Fruit fly (Drosophila melanogaster) whole organism, prepupa: ENCODE data around the gene CG17109.

Experiments
- Blimp-1 ChIP-seq: fragments of 200-800 bp; sonication (Bioruptor generic); optimal IDR thresholded peaks from 3 replicates; lab custom pipeline; 2017; ENCODE audit warnings: missing biosample characterization, missing genetic modification characterization, mild to moderate bottlenecking, moderate library complexity, missing genetic modification reagents
- CG10631 ChIP-seq: fragments of 200-800 bp; sonication (Bioruptor generic); optimal IDR thresholded peaks from 2 replicates; lab custom pipeline; 2016; ENCODE audit warnings: missing biosample characterization, missing genetic modification characterization
- CG10669 ChIP-seq: fragments of 200-800 bp; sonication (Bioruptor generic); optimal IDR thresholded peaks from 3 replicates; lab custom pipeline; 2018; ENCODE audit warnings: missing biosample characterization, mild to moderate bottlenecking, missing genetic modification characterization, moderate library complexity
- CG11294 ChIP-seq: fragments of 200-800 bp; sonication (Bioruptor generic); IDR thresholded peaks from 2 replicates; pipeline ENCODE4 v1.3.6; 2022; ENCODE audit warnings: missing biosample characterization, missing genetic modification characterization
- CG11762 ChIP-seq: fragments of 200-800 bp; sonication (Bioruptor generic); optimal IDR thresholded peaks from 3 replicates; lab custom pipeline; 2016; ENCODE audit warnings: missing biosample characterization, missing genetic modification characterization; ENCODE audit not compliant: insufficient read depth
- CG11902 ChIP-seq: fragments of 200-800 bp; sonication (Bioruptor generic); optimal IDR thresholded peaks from 3 replicates; lab custom pipeline; 2016; ENCODE audit warnings: missing biosample characterization, missing genetic modification characterization
- CG15336 ChIP-seq: fragments of 200-800 bp; sonication (Bioruptor generic); IDR thresholded peaks from 2 replicates; pipeline ENCODE4 v1.3.6; 2022; ENCODE audit warnings: missing biosample characterization, missing genetic modification characterization
- CG31627 ChIP-seq: fragments of 200-800 bp; sonication (Bioruptor generic); optimal IDR thresholded peaks from 3 replicates; lab custom pipeline; 2016; ENCODE audit warnings: missing biosample characterization, missing genetic modification characterization
- CG32006 ChIP-seq: fragments of 200-800 bp; sonication (Bioruptor generic); optimal IDR thresholded peaks from 3 replicates; lab custom pipeline; 2017; ENCODE audit warnings: missing biosample characterization, mild to moderate bottlenecking, missing genetic modification characterization
- CG34406 ChIP-seq: fragments of 200-800 bp; sonication (Bioruptor generic); optimal IDR thresholded peaks from 3 replicates; lab custom pipeline; 2016; ENCODE audit warnings: missing biosample characterization, missing genetic modification characterization
- CG3919 ChIP-seq: fragments of 200-800 bp; sonication (Bioruptor generic); optimal IDR thresholded peaks from 3 replicates; lab custom pipeline; 2016; ENCODE audit warnings: missing biosample characterization, missing genetic modification characterization
- CG6163 ChIP-seq: fragments of 200-800 bp; sonication (Bioruptor generic); IDR thresholded peaks from 3 replicates; pipeline ENCODE4 v1.3.6; 2022; ENCODE audit warnings: missing biosample characterization, missing genetic modification characterization
- CG6276 ChIP-seq: fragments of 200-800 bp; sonication (Bioruptor generic); optimal IDR thresholded peaks from 2 replicates; lab custom pipeline; 2017; ENCODE audit warnings: missing biosample characterization, mild to moderate bottlenecking, missing genetic modification characterization
- CG6792 ChIP-seq: fragments of 200-800 bp; sonication (Bioruptor generic); optimal IDR thresholded peaks from 3 replicates; lab custom pipeline; 2016; ENCODE audit warnings: missing biosample characterization, missing genetic modification characterization
- CG6808 ChIP-seq: fragments of 200-800 bp; sonication (Bioruptor generic); optimal IDR thresholded peaks from 3 replicates; lab custom pipeline; 2017; ENCODE audit warnings: missing biosample characterization, missing genetic modification characterization, mild to moderate bottlenecking, moderate library complexity, missing genetic modification reagents
- CG6854 ChIP-seq: fragments of 200-800 bp; sonication (Bioruptor generic); optimal IDR thresholded peaks from 2 replicates; lab custom pipeline; 2017; ENCODE audit warnings: missing biosample characterization, mild to moderate bottlenecking, missing genetic modification characterization
- CG7368 ChIP-seq: fragments of 200-800 bp; sonication (Bioruptor generic); optimal IDR thresholded peaks from 3 replicates; lab custom pipeline; 2016; ENCODE audit warnings: missing biosample characterization, missing genetic modification characterization
- CG8119 ChIP-seq: fragments of 200-800 bp; sonication (Bioruptor generic); IDR thresholded peaks from 3 replicates; pipeline ENCODE4 v1.3.6; 2022; ENCODE audit warnings: missing biosample characterization, missing genetic modification characterization
- CG8319 ChIP-seq: fragments of 200-800 bp; sonication (Bioruptor generic); optimal IDR thresholded peaks from 3 replicates; lab custom pipeline; 2016; ENCODE audit warnings: missing biosample characterization, missing genetic modification characterization
- Eip75B ChIP-seq: fragments of 200-800 bp; sonication (Bioruptor generic); optimal IDR thresholded peaks from 3 replicates; lab custom pipeline; 2016; ENCODE audit warnings: missing biosample characterization, missing genetic modification characterization
- Eip78C ChIP-seq: fragments of 200-800 bp; sonication (Bioruptor generic); peaks from one replicate; lab custom pipeline; 2016; ENCODE audit warnings: missing biosample characterization, missing genetic modification characterization
- Ets21C ChIP-seq: fragments of 200-800 bp; sonication (Bioruptor generic); optimal IDR thresholded peaks from 3 replicates; lab custom pipeline; 2016; ENCODE audit warnings: missing biosample characterization, missing genetic modification characterization
- Ets96B ChIP-seq: fragments of 200-800 bp; optimal IDR thresholded peaks from 2 replicates; lab custom pipeline; 2019; ENCODE audit warnings: missing biosample characterization, mild to moderate bottlenecking, missing genetic modification characterization, moderate library complexity
- Gug ChIP-seq: fragments of 200-800 bp; sonication (Bioruptor generic); IDR thresholded peaks from 2 replicates; pipeline ENCODE4 v1.3.6; 2022; ENCODE audit warnings: missing biosample characterization, missing genetic modification characterization
- Hr39 ChIP-seq: fragments of 200-800 bp; sonication (Bioruptor generic); optimal IDR thresholded peaks from 2 replicates; lab custom pipeline; 2016; ENCODE audit warnings: missing biosample characterization, missing genetic modification characterization
- Hr4 ChIP-seq: fragments of 200-800 bp; sonication (Bioruptor generic); optimal IDR thresholded peaks from 3 replicates; lab custom pipeline; 2016; ENCODE audit warnings: missing biosample characterization, missing genetic modification characterization
- Lpt ChIP-seq: fragments of 200-800 bp; sonication (Bioruptor generic); optimal IDR thresholded peaks from 3 replicates; lab custom pipeline; 2016; ENCODE audit warnings: missing biosample characterization, missing genetic modification characterization
- Met ChIP-seq: fragments of 200-800 bp; sonication (Bioruptor generic); optimal IDR thresholded peaks from 3 replicates; lab custom pipeline; 2016; ENCODE audit warnings: missing biosample characterization, missing genetic modification characterization
- OdsH ChIP-seq: fragments of 200-800 bp; sonication (Bioruptor generic); optimal IDR thresholded peaks from 3 replicates; lab custom pipeline; 2016; ENCODE audit warnings: missing biosample characterization, missing genetic modification characterization
- Sox102F ChIP-seq: fragments of 200-800 bp; sonication (Bioruptor generic); optimal IDR thresholded peaks from 2 replicates; lab custom pipeline; 2016; ENCODE audit warnings: missing biosample characterization, mild to moderate bottlenecking, missing genetic modification characterization
- Sox14 ChIP-seq: fragments of 200-800 bp; sonication (Bioruptor generic); optimal IDR thresholded peaks from 3 replicates; lab custom pipeline; 2016; ENCODE audit warnings: missing biosample characterization, missing genetic modification characterization
- achi ChIP-seq: fragments of 200-800 bp; sonication (Bioruptor generic); optimal IDR thresholded peaks from 3 replicates; lab custom pipeline; 2016; ENCODE audit warnings: missing biosample characterization, missing genetic modification characterization
- acj6 ChIP-seq: fragments of 200-800 bp; sonication (Bioruptor generic); optimal IDR thresholded peaks from 3 replicates; lab custom pipeline; 2016; ENCODE audit warnings: missing biosample characterization, missing genetic modification characterization
- dac ChIP-seq: fragments of 200-800 bp; sonication (Bioruptor generic); optimal IDR thresholded peaks from 2 replicates; lab custom pipeline; 2017; ENCODE audit warnings: missing biosample characterization, mild to moderate bottlenecking, missing genetic modification characterization
- dsx ChIP-seq: fragments of 200-800 bp; optimal IDR thresholded peaks from 3 replicates; lab custom pipeline; 2019; ENCODE audit warnings: missing biosample characterization, mild to moderate bottlenecking, missing genetic modification characterization, moderate library complexity; ENCODE audit not compliant: poor library complexity, severe bottlenecking
- eg ChIP-seq: fragments of 200-800 bp; sonication (Bioruptor generic); IDR thresholded peaks from 3 replicates; pipeline ENCODE4 v1.3.6; 2022; ENCODE audit warnings: missing biosample characterization, missing genetic modification characterization
- esn ChIP-seq: fragments of 200-800 bp; sonication (Bioruptor generic); optimal IDR thresholded peaks from 2 replicates; lab custom pipeline; 2016; ENCODE audit warnings: missing biosample characterization, mild to moderate bottlenecking, missing genetic modification characterization, moderate library complexity
- fkh ChIP-seq: fragments of 200-800 bp; sonication (Bioruptor generic); optimal IDR thresholded peaks from 3 replicates; lab custom pipeline; 2017; ENCODE audit warnings: missing biosample characterization, mild to moderate bottlenecking, missing genetic modification characterization, moderate library complexity
- lz ChIP-seq: fragments of 200-800 bp; sonication (Bioruptor generic); optimal IDR thresholded peaks from 3 replicates; lab custom pipeline; 2016; ENCODE audit warnings: missing biosample characterization, missing genetic modification characterization
- net ChIP-seq: fragments of 200-800 bp; sonication (Bioruptor generic); optimal IDR thresholded peaks from 3 replicates; lab custom pipeline; 2016; ENCODE audit warnings: missing biosample characterization, missing genetic modification characterization
- pdm3 ChIP-seq: fragments of 200-800 bp; sonication (Bioruptor generic); optimal IDR thresholded peaks from 3 replicates; lab custom pipeline; 2016; ENCODE audit warnings: missing biosample characterization, missing genetic modification characterization
- spab ChIP-seq: fragments of 200-800 bp; sonication (Bioruptor generic); optimal IDR thresholded peaks from 2 replicates; lab custom pipeline; 2017; ENCODE audit warnings: missing biosample characterization, mild to moderate bottlenecking, missing genetic modification characterization, missing genetic modification reagents
- ss ChIP-seq, 2 experiments: fragments of 200-800 bp; sonication (Bioruptor generic); optimal IDR thresholded peaks; 2 replicates in 1 of 2; 3 replicates in 1 of 2; lab custom pipeline; 2017 to 2018; ENCODE audit warnings: mild to moderate bottlenecking in 2 of 2, missing biosample characterization in 2 of 2, missing genetic modification characterization in 2 of 2, moderate library complexity in 1 of 2
- svp ChIP-seq: fragments of 200-800 bp; sonication (Bioruptor generic); peaks from one replicate; lab custom pipeline; 2016; ENCODE audit warnings: missing biosample characterization, missing genetic modification characterization
- vri ChIP-seq: fragments of 200-800 bp; sonication (Bioruptor generic); optimal IDR thresholded peaks from 3 replicates; lab custom pipeline; 2016; ENCODE audit warnings: missing biosample characterization, mild to moderate bottlenecking, missing genetic modification characterization

The CG17109 gene

dm6 chr3R:23057390-23057789, 38.1 kb upstream of the CG17109 start:
- no peak for TF ChIP-seq CG8119
- TF ChIP-seq esn (GFP tag; lab: Kevin White, UChicago): no peak
- TF ChIP-seq vri (GFP tag; lab: Kevin White, UChicago): no peak
- TF ChIP-seq CG11762 (GFP tag; lab: Kevin White, UChicago): no peak
- TF ChIP-seq CG6163 (GFP tag; lab: Robert Waterston, UW): no peak
- no peak for TF ChIP-seq CG32006
- TF ChIP-seq Ets21C (GFP tag; lab: Kevin White, UChicago): no peak
- no peak for TF ChIP-seq Gug (GFP tag; lab: Robert Waterston, UW)
- TF ChIP-seq spab: no peak
- TF ChIP-seq CG15336 (GFP tag; lab: Robert Waterston, UW): no peak
- TF ChIP-seq OdsH (GFP tag; lab: Kevin White, UChicago): no peak
- TF ChIP-seq Sox14: no peak
- TF ChIP-seq CG6854: no peak
- TF ChIP-seq CG10631 (GFP tag; lab: Kevin White, UChicago): no peak
- TF ChIP-seq CG11294: no peak
- TF ChIP-seq ss (GFP tag; optimal IDR thresholded peaks at IDR 0.05; lab: Kevin White, UChicago): no peak
- TF ChIP-seq Blimp-1 (GFP tag; lab: Kevin White, UChicago): no peak
- TF ChIP-seq CG6276 (GFP tag; lab: Kevin White, UChicago): no peak
- no peak for TF ChIP-seq CG34406

- no peak for TF ChIP-seq OdsH (GFP tag; lab: Kevin White, UChicago)
- no peak for TF ChIP-seq CG15336 (GFP tag; lab: Robert Waterston, UW)
- TF ChIP-seq CG6276 (GFP tag; lab: Kevin White, UChicago): no peak
- TF ChIP-seq Hr39: no peak
- no peak for TF ChIP-seq CG34406
- TF ChIP-seq CG3919 (GFP tag; lab: Kevin White, UChicago): no peak
- TF ChIP-seq CG32006: no peak
- no peak for TF ChIP-seq Met (GFP tag; lab: Kevin White, UChicago)
- TF ChIP-seq Ets96B (tag; lab: Kevin White, UChicago): no peak
- no peak for TF ChIP-seq net (GFP tag; lab: Kevin White, UChicago)
- no peak for TF ChIP-seq CG7368 (GFP tag; lab: Kevin White, UChicago)
- TF ChIP-seq Ets21C (GFP tag; lab: Kevin White, UChicago): no peak
- no peak for TF ChIP-seq dsx (GFP tag; lab: Kevin White, UChicago)
- no peak for TF ChIP-seq eg
- no peak for TF ChIP-seq CG6808
- TF ChIP-seq Gug (GFP tag; lab: Robert Waterston, UW): no peak
- TF ChIP-seq CG6854: no peak
- no peak for TF ChIP-seq dac (GFP tag; lab: Kevin White, UChicago)
- no peak for TF ChIP-seq fkh (GFP tag; lab: Kevin White, UChicago)
- TF ChIP-seq pdm3 (GFP tag; lab: Kevin White, UChicago): no peak
Measured at dm6 chr3R:23058858-23059257, 36.6 kb upstream of the CG17109 start, which contains the start of gene Ctns. Gene Ctns (minus strand): TSS chr3R:23058958.

dm6 chr3R:23060166-23060565, 35.3 kb upstream of the CG17109 start:
- no peak for TF ChIP-seq pdm3 (GFP tag; lab: Kevin White, UChicago)
- no peak for TF ChIP-seq Sox102F (GFP tag; lab: Kevin White, UChicago)
- no peak for TF ChIP-seq Ets96B (tag; lab: Kevin White, UChicago)
- TF ChIP-seq CG11294: no peak
- no peak for TF ChIP-seq CG6808
- TF ChIP-seq, all 60 proteins: peak for 0

- TF ChIP-seq fkh (GFP tag; lab: Kevin White, UChicago) (no peak), CG31627 (GFP tag; lab: Kevin White, UChicago) (peak; percentile 16), CG10669 (GFP tag; lab: Kevin White, UChicago) (no peak), net (GFP tag; lab: Kevin White, UChicago) (no peak), Eip78C (GFP tag; lab: Kevin White, UChicago) (no peak), esn (GFP tag; lab: Kevin White, UChicago) (peak; percentile 47), Eip75B (GFP tag; lab: Kevin White, UChicago) (no peak), Sox14 (peak; percentile 35), achi (GFP tag; lab: Kevin White, UChicago) (peak; percentile 91), CG6792 (no peak), lz (GFP tag; lab: Kevin White, UChicago) (no peak), Lpt (GFP tag; lab: Kevin White, UChicago) (no peak), Hr4 (GFP tag; lab: Kevin White, UChicago) (no peak), CG34406 (no peak), CG6276 (GFP tag; lab: Kevin White, UChicago) (no peak), acj6 (GFP tag; lab: Kevin White, UChicago) (peak; percentile 17), eg (no peak), CG6808 (peak; percentile 83), svp (GFP tag; lab: Kevin White, UChicago) (peak; percentile 50), CG11294 (no peak), CG11902 (GFP tag; lab: Kevin White, UChicago) (no peak), spab (no peak), CG7368 (GFP tag; lab: Kevin White, UChicago) (no peak), CG8319 (GFP tag; lab: Kevin White, UChicago) (no peak), Hr39 (no peak)
Measured at dm6 chr3R:23061209-23061608, 34.3 kb upstream of the CG17109 start, which contains the start of the genes sav and Ublcp1. Gene sav (minus strand): TSS chr3R:23061304. Gene Ublcp1 (plus strand): TSS chr3R:23061493.
